Worm (Caenorhabditis elegans): ENCODE results near the gene C40A11.6.

C40A11.6 gene

DNA sequence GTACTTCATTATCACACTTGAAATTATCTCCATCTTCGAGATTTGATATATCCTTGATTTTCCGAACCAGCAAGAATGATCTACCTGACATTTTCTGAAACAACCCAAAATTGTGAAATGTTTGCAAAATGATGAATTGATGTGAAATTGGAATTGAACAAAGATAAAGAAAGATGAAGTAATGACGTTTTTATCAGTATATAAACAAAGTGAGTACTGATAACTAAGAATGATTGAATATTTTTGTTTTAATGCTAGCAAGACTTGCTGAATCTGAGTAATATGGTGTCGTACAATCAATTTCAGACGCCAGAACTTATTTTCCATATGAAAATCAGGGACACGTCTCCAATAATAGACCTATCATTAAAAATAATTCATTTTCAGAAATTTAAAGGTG lies 23.4 kb downstream of the C40A11.6 start, which contains the start of gene math-37:
Gene math-37 (minus strand): TSS at position 101 of the 400 bp plus-strand sequence.
- TF ChIP-seq hmbx-1 (tag; optimal IDR thresholded peaks at IDR 0.05) (no peak), ceh-36 (tag; optimal IDR thresholded peaks at IDR 0.05) (no peak), ets-7 (tag; optimal IDR thresholded peaks at IDR 0.05) (no peak), ceh-13 (GFP tag; optimal IDR thresholded peaks at IDR 0.05) (no peak), ama-1 (optimal IDR thresholded peaks at IDR 0.05) (no peak), tbx-11 (GFP tag; IDR thresholded peaks at IDR 0.05) (no peak), sea-1 (GFP tag; conservative IDR thresholded peaks at IDR 0.05) (no peak), F13C5.2 (tag; optimal IDR thresholded peaks at IDR 0.05) (no peak), tbx-37 (GFP tag; conservative IDR thresholded peaks at IDR 0.05) (no peak), hnd-1 (tag; optimal IDR thresholded peaks at IDR 0.05) (no peak), B0310.2 (tag; optimal IDR thresholded peaks at IDR 0.05) (no peak), tra-4 (tag; optimal IDR thresholded peaks at IDR 0.05) (no peak), flt-1 (GFP tag; IDR thresholded peaks at IDR 0.05) (no peak)

DNA sequence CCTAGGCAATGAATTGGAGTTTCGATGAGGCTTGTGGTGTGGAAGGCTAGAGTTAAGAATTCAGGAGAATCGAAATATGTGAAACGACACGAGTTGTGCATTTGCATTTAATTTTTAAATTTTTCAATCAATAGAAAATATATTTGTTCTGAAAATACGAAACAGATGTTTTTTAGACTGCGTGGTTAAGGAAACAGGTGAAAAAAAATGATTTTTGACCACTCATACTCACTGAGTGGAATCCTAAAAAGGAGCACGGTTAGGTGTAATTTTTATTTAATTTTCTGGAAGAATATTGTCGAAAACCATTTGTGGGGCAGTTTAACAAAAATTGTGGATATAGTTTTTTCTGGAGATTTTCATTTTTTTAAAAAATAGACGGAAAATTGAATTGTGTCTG lies 28.7 kb downstream of the C40A11.6 start, which contains the start of gene srh-195:
Gene srh-195 (minus strand): TSS at position 101 of the 400 bp plus-strand sequence.
- TF ChIP-seq tra-4 (tag; optimal IDR thresholded peaks at IDR 0.05), result no peak
- TF ChIP-seq tbx-37 (GFP tag; conservative IDR thresholded peaks at IDR 0.05), result no peak

DNA sequence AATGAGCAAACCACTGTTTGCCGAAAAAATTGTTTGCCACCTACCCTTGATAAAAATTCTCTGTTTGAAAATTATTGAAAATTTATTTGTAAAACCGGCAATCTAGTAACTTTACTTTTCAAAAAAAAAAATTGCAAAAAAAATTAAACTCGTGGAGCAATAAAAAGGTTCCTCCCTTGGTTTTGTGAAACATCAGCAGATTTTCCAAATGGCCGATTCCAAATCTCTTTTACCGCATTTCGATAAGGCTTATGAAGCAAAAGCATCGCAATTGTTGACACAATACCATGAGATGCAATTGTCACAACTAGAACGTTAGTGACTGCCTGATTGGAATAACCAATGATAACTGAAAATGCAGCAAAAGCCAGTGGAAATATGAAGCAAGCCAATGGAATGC lies 31.0 kb downstream of the C40A11.6 start:
- TF ChIP-seq ceh-36 (tag; optimal IDR thresholded peaks at IDR 0.05), result no peak

- TF ChIP-seq ama-1 (optimal IDR thresholded peaks at IDR 0.05), result no peak
- no peak for TF ChIP-seq tbx-37 (GFP tag; conservative IDR thresholded peaks at IDR 0.05)
- TF ChIP-seq hmg-4 (GFP tag; optimal IDR thresholded peaks at IDR 0.05), result no peak
- TF ChIP-seq tbx-11 (GFP tag; IDR thresholded peaks at IDR 0.05), result no peak
- no peak for TF ChIP-seq scrt-1 (GFP tag; IDR thresholded peaks at IDR 0.05)
- no peak for TF ChIP-seq aly-1 (tag; optimal IDR thresholded peaks at IDR 0.05)
- no peak for TF ChIP-seq pes-1 (GFP tag; IDR thresholded peaks at IDR 0.05)
- TF ChIP-seq hnd-1 (tag; optimal IDR thresholded peaks at IDR 0.05), result no peak
- no peak for TF ChIP-seq sea-1 (GFP tag; conservative IDR thresholded peaks at IDR 0.05)
- TF ChIP-seq ceh-13 (GFP tag; optimal IDR thresholded peaks at IDR 0.05), result no peak
- no peak for TF ChIP-seq hmbx-1 (tag; optimal IDR thresholded peaks at IDR 0.05)
- no peak for TF ChIP-seq flt-1 (GFP tag; IDR thresholded peaks at IDR 0.05)
Observed at ce11 chrII:2112948-2113347, 32.5 kb downstream of the C40A11.6 start, which contains the start of gene R52.6. Gene R52.6, minus strand, starts transcription at chrII:2113048.

ce11 chrII:2109943-2110342 lies 35.5 kb downstream of the C40A11.6 start, which contains the start of gene R52.5:
Gene R52.5, minus strand, starts transcription at chrII:2110043.
- no peak for TF ChIP-seq aly-1 (tag; optimal IDR thresholded peaks at IDR 0.05)
- TF ChIP-seq ceh-36 (tag; optimal IDR thresholded peaks at IDR 0.05), result no peak
- no peak for TF ChIP-seq B0310.2 (tag; optimal IDR thresholded peaks at IDR 0.05)
- TF ChIP-seq flt-1 (GFP tag; IDR thresholded peaks at IDR 0.05), result no peak
- TF ChIP-seq ets-7 (tag; optimal IDR thresholded peaks at IDR 0.05), result no peak
- no peak for TF ChIP-seq ama-1 (optimal IDR thresholded peaks at IDR 0.05)
- TF ChIP-seq F13C5.2 (tag; optimal IDR thresholded peaks at IDR 0.05), result no peak
- TF ChIP-seq hnd-1 (tag; optimal IDR thresholded peaks at IDR 0.05), result no peak
- TF ChIP-seq ceh-13 (GFP tag; optimal IDR thresholded peaks at IDR 0.05), result no peak
- no peak for TF ChIP-seq scrt-1 (GFP tag; IDR thresholded peaks at IDR 0.05)
- no peak for TF ChIP-seq tra-4 (tag; optimal IDR thresholded peaks at IDR 0.05)

DNA sequence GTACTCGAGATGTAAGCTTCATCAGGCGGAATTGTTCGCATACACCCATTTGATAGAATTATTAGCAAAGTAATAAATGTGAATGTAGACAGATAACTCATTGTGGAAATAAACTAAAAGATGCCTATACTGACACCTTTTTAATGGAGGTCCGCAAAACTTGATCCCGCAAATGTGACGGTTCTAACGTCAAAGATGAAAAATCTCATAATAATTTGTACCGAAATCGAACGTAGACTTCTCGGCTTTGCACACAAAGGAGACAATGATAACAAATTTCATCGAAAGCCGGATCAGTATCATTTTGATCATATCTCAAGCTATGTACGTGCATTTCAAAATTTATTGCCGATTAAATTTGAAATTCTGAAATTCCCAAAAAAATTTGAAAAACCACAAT lies 37.2 kb downstream of the C40A11.6 start, which contains the start of gene R52.4:
Gene R52.4 (minus strand): TSS at position 101 of the 400 bp plus-strand sequence.
- TF ChIP-seq tbx-37 (GFP tag; conservative IDR thresholded peaks at IDR 0.05) (no peak), hmg-4 (GFP tag; optimal IDR thresholded peaks at IDR 0.05) (no peak), ama-1 (optimal IDR thresholded peaks at IDR 0.05) (no peak), flt-1 (GFP tag; IDR thresholded peaks at IDR 0.05) (no peak), tra-4 (tag; optimal IDR thresholded peaks at IDR 0.05) (no peak), B0310.2 (tag; optimal IDR thresholded peaks at IDR 0.05) (no peak), hnd-1 (tag; optimal IDR thresholded peaks at IDR 0.05) (no peak), tbx-11 (GFP tag; IDR thresholded peaks at IDR 0.05) (no peak)

DNA sequence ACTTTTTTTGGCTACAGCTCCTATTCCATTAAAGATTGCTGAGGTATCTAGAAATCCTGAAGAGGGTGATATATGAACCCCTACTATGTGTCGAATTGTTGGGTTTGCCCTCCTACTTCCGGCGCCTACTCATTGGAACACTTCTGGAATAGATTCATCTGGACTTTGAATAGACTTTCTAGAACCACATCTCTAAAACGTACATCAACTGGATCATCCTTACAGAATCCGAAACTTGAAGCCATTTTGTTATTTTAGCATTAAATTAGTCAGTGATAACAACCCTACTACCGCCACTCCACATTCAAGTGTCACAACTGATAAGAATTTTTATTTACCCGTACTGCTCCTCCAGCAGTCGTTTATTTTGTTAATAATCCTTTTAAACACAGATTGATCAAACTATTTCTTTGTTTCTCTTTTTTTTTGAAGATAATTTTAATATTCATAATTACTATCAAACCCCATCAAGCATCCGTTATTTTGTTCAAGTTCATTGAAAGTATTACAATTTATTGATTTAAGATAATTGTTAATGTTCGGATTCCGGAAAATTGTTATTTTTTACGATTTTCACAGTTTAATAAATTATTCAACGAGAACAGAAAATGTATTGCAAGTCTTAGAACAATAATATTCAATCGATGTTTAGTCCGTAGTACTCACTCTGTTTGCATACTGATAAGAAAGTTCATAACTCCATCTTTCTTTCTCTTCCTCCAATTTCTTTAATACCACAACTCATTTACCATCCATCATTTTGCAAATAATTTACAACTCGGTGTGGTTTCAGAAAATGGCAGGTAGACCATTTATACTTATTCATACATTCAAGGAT lies 46.1 kb downstream of the C40A11.6 start, which contains the start of gene math-42:
Gene math-42 (plus strand): TSS at position 788 of the 838 bp plus-strand sequence.
- TF ChIP-seq ceh-36 (tag; optimal IDR thresholded peaks at IDR 0.05) (no peak), aly-1 (tag; optimal IDR thresholded peaks at IDR 0.05) (no peak), sea-1 (GFP tag; conservative IDR thresholded peaks at IDR 0.05) (no peak), hmg-4 (GFP tag; optimal IDR thresholded peaks at IDR 0.05) (no peak), ceh-13 (GFP tag; optimal IDR thresholded peaks at IDR 0.05) (no peak), ama-1 (optimal IDR thresholded peaks at IDR 0.05) (no peak), hnd-1 (tag; optimal IDR thresholded peaks at IDR 0.05) (no peak), pes-1 (GFP tag; IDR thresholded peaks at IDR 0.05) (no peak), flt-1 (GFP tag; IDR thresholded peaks at IDR 0.05) (no peak), F13C5.2 (tag; optimal IDR thresholded peaks at IDR 0.05) (no peak)

DNA sequence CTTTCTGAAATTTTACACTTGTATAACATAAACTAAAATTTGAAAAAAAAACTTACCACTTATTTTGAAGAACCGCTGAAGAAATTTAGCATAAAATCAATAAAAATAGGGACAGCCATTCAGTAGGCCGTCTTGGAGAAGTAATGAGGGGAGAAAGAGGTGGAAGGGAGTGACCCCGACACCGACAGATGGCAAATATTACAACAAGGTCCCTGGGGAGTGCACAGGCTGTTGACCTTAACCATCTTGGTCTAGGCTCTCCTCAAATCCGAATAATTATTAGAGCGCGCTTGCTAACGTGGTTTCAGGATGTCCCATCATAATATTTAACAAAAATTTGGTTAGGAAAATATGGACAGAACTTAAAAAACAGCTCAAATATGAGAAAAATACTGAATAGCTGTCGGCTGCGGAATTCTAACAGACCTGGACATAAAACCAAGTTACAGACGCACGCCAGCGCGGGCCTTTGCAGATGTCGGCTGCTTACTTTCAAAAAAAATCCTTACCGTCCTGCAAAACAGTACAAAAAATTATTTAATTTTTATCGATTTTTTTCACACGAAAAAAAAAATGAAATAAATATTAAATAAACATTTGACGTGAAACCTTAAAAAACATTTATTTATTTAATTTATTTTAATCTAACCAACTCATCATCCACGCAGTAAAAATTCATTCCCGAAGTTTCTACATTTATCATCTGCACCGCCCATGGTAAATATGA lies 50.4 kb downstream of the C40A11.6 start, which contains the start of gene T16A1.2:
Gene T16A1.2 (plus strand): TSS at position 677 of the 727 bp plus-strand sequence.
- TF ChIP-seq flt-1 (GFP tag; IDR thresholded peaks at IDR 0.05) (no peak), hnd-1 (tag; optimal IDR thresholded peaks at IDR 0.05) (no peak), ets-7 (tag; optimal IDR thresholded peaks at IDR 0.05) (no peak), ceh-36 (tag; optimal IDR thresholded peaks at IDR 0.05) (no peak), ama-1 (optimal IDR thresholded peaks at IDR 0.05) (no peak), F13C5.2 (tag; optimal IDR thresholded peaks at IDR 0.05) (no peak), tra-4 (tag; optimal IDR thresholded peaks at IDR 0.05) (no peak), B0310.2 (tag; optimal IDR thresholded peaks at IDR 0.05) (no peak), scrt-1 (GFP tag; IDR thresholded peaks at IDR 0.05) (no peak), sea-1 (GFP tag; conservative IDR thresholded peaks at IDR 0.05) (no peak), tbx-11 (GFP tag; IDR thresholded peaks at IDR 0.05) (no peak), aly-1 (tag; optimal IDR thresholded peaks at IDR 0.05) (no peak), pes-1 (GFP tag; IDR thresholded peaks at IDR 0.05) (no peak), tbx-37 (GFP tag; conservative IDR thresholded peaks at IDR 0.05) (no peak), hmg-4 (GFP tag; optimal IDR thresholded peaks at IDR 0.05) (no peak), hmbx-1 (tag; optimal IDR thresholded peaks at IDR 0.05) (no peak), ceh-13 (GFP tag; optimal IDR thresholded peaks at IDR 0.05) (no peak)
